Worm (Caenorhabditis elegans) whole organism, L2 larva: ENCODE results near the gene cutl-11.

Source experiments
- ZK546.5 ChIP-seq: sonication (generic microtip); optimal IDR thresholded peaks from 2 replicates; lab custom pipeline; 2017; ENCODE audit warnings: missing biosample characterization, missing genetic modification characterization
- nhr-23 ChIP-seq: fragments of 150-350 bp; optimal IDR thresholded peaks from 2 replicates; lab custom pipeline; 2014; ENCODE audit warnings: missing biosample characterization, missing genetic modification reagents, missing genetic modification characterization
- skn-1 ChIP-seq: sonication (generic microtip); optimal IDR thresholded peaks from 2 replicates; lab custom pipeline; 2017; ENCODE audit warnings: missing biosample characterization, missing genetic modification characterization
- unc-62 ChIP-seq: fragments of 150-350 bp; optimal IDR thresholded peaks from 2 replicates; lab custom pipeline; 2014; ENCODE audit warnings: missing biosample characterization, missing genetic modification reagents, missing genetic modification characterization

- no peak for TF ChIP-seq unc-62 (GFP tag; lab: Kevin White, UChicago)
- TF ChIP-seq nhr-23 (tag; lab: Kevin White, UChicago) = no peak
- no peak for TF ChIP-seq ZK546.5 (tag; lab: Kevin White, UChicago)
- TF ChIP-seq skn-1 (tag; lab: Kevin White, UChicago) = no peak
Observed at ce11 chrX:11623442-11623841, 27.2 kb downstream of the cutl-11 start.
